Fruit fly (Drosophila melanogaster): Measurements from ENCODE around the gene Ptp69D.

Ptp69D gene

dm6 chr3L:12714588-12715196, 20.1 kb upstream of the Ptp69D start:
- no peak for TF ChIP-seq CG16779 (tag; optimal IDR thresholded peaks at IDR 0.05)
- no peak for TF ChIP-seq CG15336 (GFP tag; IDR thresholded peaks at IDR 0.05)
- TF ChIP-seq Sox102F (GFP tag; optimal IDR thresholded peaks at IDR 0.05) = no peak
- no peak for TF ChIP-seq CG6808 (GFP tag; optimal IDR thresholded peaks at IDR 0.05)
- TF ChIP-seq pdm3 (GFP tag; optimal IDR thresholded peaks at IDR 0.05) = no peak
- TF ChIP-seq CG4318 (GFP tag; optimal IDR thresholded peaks at IDR 0.05) = no peak
- no peak for TF ChIP-seq CG6276 (GFP tag; optimal IDR thresholded peaks at IDR 0.05)
- no peak for TF ChIP-seq spab (GFP tag; optimal IDR thresholded peaks at IDR 0.05)

dm6 chr3L:12716661-12717060, 18.1 kb upstream of the Ptp69D start:
- TF ChIP-seq acj6 (GFP tag; optimal IDR thresholded peaks at IDR 0.05) = no peak
- TF ChIP-seq CG34406 (GFP tag; optimal IDR thresholded peaks at IDR 0.05) = no peak
- no peak for TF ChIP-seq CG9139 (GFP tag; optimal IDR thresholded peaks at IDR 0.05)
- TF ChIP-seq salr (GFP tag; optimal IDR thresholded peaks at IDR 0.05) = no peak
- no peak for TF ChIP-seq Hr4 (GFP tag; optimal IDR thresholded peaks at IDR 0.05)
- no peak for TF ChIP-seq CG15336 (GFP tag; IDR thresholded peaks at IDR 0.05)
- no peak for TF ChIP-seq Hr38 (GFP tag; optimal IDR thresholded peaks at IDR 0.05)

dm6 chr3L:12717621-12718020, 17.1 kb upstream of the Ptp69D start:
- TF ChIP-seq Eip78C (GFP tag) (no peak), salr (GFP tag; optimal IDR thresholded peaks at IDR 0.05) (no peak), Smox (GFP tag; optimal IDR thresholded peaks at IDR 0.05) (no peak), OdsH (GFP tag; optimal IDR thresholded peaks at IDR 0.05) (no peak), achi (GFP tag; optimal IDR thresholded peaks at IDR 0.05) (no peak), spab (GFP tag; optimal IDR thresholded peaks at IDR 0.05) (no peak), Eip93F (GFP tag; optimal IDR thresholded peaks at IDR 0.05) (no peak), fd85E (GFP tag; optimal IDR thresholded peaks at IDR 0.05) (no peak), CG3032 (tag; optimal IDR thresholded peaks at IDR 0.05) (no peak), svp (GFP tag) (no peak), eg (GFP tag; IDR thresholded peaks at IDR 0.05) (no peak), CG34406 (GFP tag; optimal IDR thresholded peaks at IDR 0.05) (no peak), CG10631 (GFP tag; optimal IDR thresholded peaks at IDR 0.05) (no peak), pdm3 (GFP tag; optimal IDR thresholded peaks at IDR 0.05) (no peak), CG8319 (GFP tag; optimal IDR thresholded peaks at IDR 0.05) (no peak)

- TF ChIP-seq svp (GFP tag) (peak; percentile 59), CG6276 (GFP tag; optimal IDR thresholded peaks at IDR 0.05) (no peak)
These were observed 14.0 kb upstream of the Ptp69D start for dm6 chr3L:12720699-12721098.

- TF ChIP-seq vri (GFP tag; optimal IDR thresholded peaks at IDR 0.05) (peak; percentile 2), Hr39 (GFP tag; optimal IDR thresholded peaks at IDR 0.05) (peak; percentile 43), Ets21C (GFP tag; optimal IDR thresholded peaks at IDR 0.05) (no peak), Sox15 (GFP tag; optimal IDR thresholded peaks at IDR 0.05) (no peak), Hr38 (GFP tag; optimal IDR thresholded peaks at IDR 0.05) (no peak), CG6163 (GFP tag; IDR thresholded peaks at IDR 0.05) (peak; percentile 71; the same call in 1 of the 3 replicates), CG31627 (GFP tag; optimal IDR thresholded peaks at IDR 0.05) (peak; percentile 38), svp (GFP tag) (peak; percentile 79), CG10669 (GFP tag; optimal IDR thresholded peaks at IDR 0.05) (peak; percentile 48), achi (GFP tag; optimal IDR thresholded peaks at IDR 0.05) (peak; percentile 34), pdm3 (GFP tag; optimal IDR thresholded peaks at IDR 0.05) (peak; percentile 10), acj6 (GFP tag; optimal IDR thresholded peaks at IDR 0.05) (peak; percentile 13), CG3032 (tag; optimal IDR thresholded peaks at IDR 0.05) (peak; percentile 31), Gug (GFP tag; IDR thresholded peaks at IDR 0.05) (0 out of 2 replicates have a peak, but pooled peaks have one; percentile 16), Lpt (GFP tag; optimal IDR thresholded peaks at IDR 0.05) (no peak), CG1621 (tag; optimal IDR thresholded peaks at IDR 0.05) (peak; percentile 16), Smox (GFP tag; optimal IDR thresholded peaks at IDR 0.05) (peak; percentile 50), Eip93F (GFP tag; optimal IDR thresholded peaks at IDR 0.05) (no peak), spab (GFP tag; optimal IDR thresholded peaks at IDR 0.05) (peak; percentile 24), Met (GFP tag; optimal IDR thresholded peaks at IDR 0.05) (peak; percentile 66), cyc (GFP tag; optimal IDR thresholded peaks at IDR 0.05) (peak; percentile 53), CG7368 (GFP tag; optimal IDR thresholded peaks at IDR 0.05) (peak; percentile 21), fd85E (GFP tag; optimal IDR thresholded peaks at IDR 0.05) (no peak), fd59A (GFP tag; optimal IDR thresholded peaks at IDR 0.05) (no peak), Blimp-1 (GFP tag; optimal IDR thresholded peaks at IDR 0.05) (no peak), esn (GFP tag; optimal IDR thresholded peaks at IDR 0.05) (peak; percentile 60), CG10631 (GFP tag; optimal IDR thresholded peaks at IDR 0.05) (peak; percentile 38), Sox14 (GFP tag; optimal IDR thresholded peaks at IDR 0.05) (peak; percentile 42), CG6808 (GFP tag; optimal IDR thresholded peaks at IDR 0.05) (peak; percentile 35)
These were observed 9.0 kb upstream of the Ptp69D start for dm6 chr3L:12725749-12726148.

Measured in whole organism, prepupa.